Fruit fly (Drosophila melanogaster) whole organism: Measurements from ENCODE around the gene CG46244.

Experiments used
- CG8478 ChIP-seq: fragments of >200 bp; optimal IDR thresholded peaks from 2 replicates; lab custom pipeline; 2018; ENCODE audit warnings: inconsistent platforms
- Dll ChIP-seq: fragments of >200 bp; optimal IDR thresholded peaks from 2 replicates; lab custom pipeline; 2017
- EcR ChIP-seq, 2 experiments: fragments of >200 bp; optimal IDR thresholded peaks; 2 replicates each; lab custom pipeline; 2017; ENCODE audit warnings: missing biosample characterization in 2 of 2, missing genetic modification characterization in 2 of 2, missing genetic modification reagents in 2 of 2
- pan ChIP-seq: fragments of >200 bp; optimal IDR thresholded peaks from 2 replicates; lab custom pipeline; 2017
- usp ChIP-seq: fragments of >200 bp; optimal IDR thresholded peaks from 2 replicates; lab custom pipeline; 2017; ENCODE audit warnings: missing biosample characterization, missing genetic modification characterization, mixed read lengths

DNA sequence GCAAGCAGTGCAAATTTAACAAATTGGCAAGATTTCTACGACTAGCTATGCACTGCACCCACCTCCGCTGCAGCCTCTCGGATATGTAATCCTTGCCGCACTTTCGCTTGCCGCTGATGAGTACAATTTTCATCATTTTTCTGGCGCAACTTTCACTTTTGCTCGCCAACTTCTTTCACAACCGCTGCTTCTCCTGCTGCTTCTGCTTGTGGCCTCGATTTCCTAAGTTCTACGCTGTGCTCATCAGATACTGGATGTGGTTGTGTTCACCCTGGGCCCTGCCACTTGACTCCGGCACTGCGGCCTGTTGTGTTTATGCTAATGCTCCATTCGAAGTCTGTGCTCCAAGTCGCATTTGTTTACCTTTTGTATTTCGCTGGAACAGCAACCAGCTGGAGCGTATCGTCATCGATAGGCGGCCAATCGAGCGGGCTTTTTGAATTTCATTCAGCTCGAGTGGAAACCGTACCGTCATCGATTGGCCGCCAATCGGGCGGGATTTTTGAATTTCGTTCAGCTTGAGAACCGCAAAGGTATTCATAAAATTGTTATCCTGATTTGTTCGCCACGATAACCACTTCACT, 26.3 kb upstream of the CG46244 start, which contains the start of gene Pmvk:
- TF ChIP-seq EcR (GFP tag; optimal IDR thresholded peaks at IDR 0.05; lab: Kevin White, UChicago) (no peak), Dll (lab: Kevin White, UChicago) (no peak), usp (GFP tag; lab: Kevin White, UChicago) (no peak), CG8478 (lab: Kevin White, UChicago) (no peak), pan (lab: Kevin White, UChicago) (no peak)
